Fruit fly (Drosophila melanogaster) whole organism, wandering third instar larva: Measurements from ENCODE around the gene CG6901.

Experiments
- CG32264 ChIP-seq: fragments of 200-800 bp; sonication (Bioruptor generic); optimal IDR thresholded peaks from 2 replicates; lab custom pipeline; 2016; ENCODE audit warnings: missing biosample characterization, missing genetic modification characterization
- Dfd ChIP-seq: fragments of >200 bp; optimal IDR thresholded peaks from 2 replicates; lab custom pipeline; 2017; ENCODE audit warnings: missing biosample characterization, missing genetic modification characterization
- Dif ChIP-seq: fragments of 200-275, 200-300 bp; sonication (Bioruptor generic); optimal IDR thresholded peaks from 2 replicates; lab custom pipeline; 2018; ENCODE audit warnings: missing biosample characterization, missing genetic modification characterization; ENCODE audit not compliant: partially characterized antibody
- HLH106 ChIP-seq: fragments of 200-800 bp; optimal IDR thresholded peaks from 3 replicates; lab custom pipeline; 2019; ENCODE audit warnings: missing biosample characterization, mild to moderate bottlenecking, missing genetic modification characterization, moderate library complexity
- Hr78 ChIP-seq: fragments of >200 bp; optimal IDR thresholded peaks from 2 replicates; lab custom pipeline; 2017; ENCODE audit warnings: missing biosample characterization, missing genetic modification characterization
- Sp1 ChIP-seq: fragments of 200-800 bp; sonication (Bioruptor generic); optimal IDR thresholded peaks from 3 replicates; lab custom pipeline; 2019; ENCODE audit warnings: missing biosample characterization, mild to moderate bottlenecking, missing genetic modification characterization, moderate library complexity
- brk ChIP-seq: fragments of 200-800 bp; sonication (Bioruptor generic); optimal IDR thresholded peaks from 2 replicates; lab custom pipeline; 2016; ENCODE audit warnings: missing biosample characterization, mild to moderate bottlenecking, missing genetic modification characterization
- dl ChIP-seq, 2 experiments: fragments of 175-275, 200-275 bp in 1 of 2; fragments of 200-275 bp in 1 of 2; sonication (Bioruptor generic); optimal IDR thresholded peaks; lab custom pipeline; 2018; ENCODE audit warnings: mild to moderate bottlenecking in 2 of 2, missing biosample characterization in 2 of 2, missing genetic modification characterization in 2 of 2, moderate library complexity in 2 of 2; ENCODE audit not compliant: partially characterized antibody in 2 of 2, insufficient read depth in 1 of 2
- dsf ChIP-seq: sonication (Bioruptor generic); optimal IDR thresholded peaks from 2 replicates; lab custom pipeline; 2016; ENCODE audit warnings: missing biosample characterization, missing genetic modification characterization, borderline replicate concordance
- foxo ChIP-seq, 2 experiments: fragments of 200-800 bp; sonication (Bioruptor generic); optimal IDR thresholded peaks; 2 replicates in 1 of 2; 3 replicates in 1 of 2; lab custom pipeline; 2016 to 2017; ENCODE audit warnings: missing biosample characterization in 2 of 2, missing genetic modification characterization in 2 of 2
- h ChIP-seq: fragments of 200-800 bp; sonication (Bioruptor generic); optimal IDR thresholded peaks from 3 replicates; lab custom pipeline; 2016; ENCODE audit warnings: missing biosample characterization, mild to moderate bottlenecking, missing genetic modification characterization
- sv ChIP-seq: fragments of 200-800 bp; sonication (Bioruptor generic); optimal IDR thresholded peaks from 3 replicates; lab custom pipeline; 2016; ENCODE audit warnings: missing biosample characterization, missing genetic modification characterization
- usp ChIP-seq: fragments of >200 bp; optimal IDR thresholded peaks from 2 replicates; lab custom pipeline; 2017; ENCODE audit warnings: missing biosample characterization, missing genetic modification characterization

DNA sequence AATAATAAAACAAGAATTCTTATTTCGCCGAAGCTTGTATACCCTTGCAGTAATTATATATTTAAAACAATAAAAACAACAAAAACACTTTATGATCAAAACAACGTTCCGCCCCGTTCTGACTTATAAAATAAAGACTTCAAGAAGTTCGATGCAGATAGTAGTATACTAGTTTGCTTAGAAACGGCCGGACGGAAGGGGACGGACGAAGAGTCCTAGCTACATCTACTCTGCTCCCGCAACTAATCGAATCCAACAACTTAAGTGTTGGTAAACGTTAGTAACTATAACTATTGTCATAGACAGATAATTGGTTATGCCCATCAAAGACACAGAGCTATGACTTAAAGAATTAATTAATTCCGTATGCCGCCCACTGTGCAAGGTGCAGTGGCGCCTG lies 38.7 kb upstream of the CG6901 start:
- TF ChIP-seq h (GFP tag; lab: Kevin White, UChicago), result no peak
- no peak for TF ChIP-seq sv
- no peak for TF ChIP-seq Dfd (GFP tag; lab: Kevin White, UChicago)
- no peak for TF ChIP-seq CG32264 (GFP tag; lab: Kevin White, UChicago)
- TF ChIP-seq dsf (GFP tag; lab: Kevin White, UChicago), result no peak
- TF ChIP-seq brk (GFP tag; lab: Kevin White, UChicago), result no peak
- no peak for TF ChIP-seq Hr78 (GFP tag; lab: Kevin White, UChicago)
- no peak for TF ChIP-seq Sp1 (GFP tag; lab: Kevin White, UChicago)
- TF ChIP-seq Dif (GFP tag; lab: Kevin White, UChicago), result no peak
- no peak for TF ChIP-seq usp (GFP tag; lab: Kevin White, UChicago)
- TF ChIP-seq HLH106, result no peak
- no peak for TF ChIP-seq dl (GFP tag; optimal IDR thresholded peaks at IDR 0.05; lab: Kevin White, UChicago; ENCODE audit: insufficient read depth in 1 of 2, partially characterized antibody in 2 of 2)
- TF ChIP-seq foxo (GFP tag; optimal IDR thresholded peaks at IDR 0.05; lab: Kevin White, UChicago), result no peak
